Worm (Caenorhabditis elegans) whole organism, young adult: ENCODE measurements around the gene ugtp-1.

Source experiments
- B0261.1 ChIP-seq: sonication (generic microtip); optimal IDR thresholded peaks from 2 replicates; lab custom pipeline; 2016; ENCODE audit warnings: mild to moderate bottlenecking, missing genetic modification characterization, moderate library complexity, missing compliant biosample characterization
- Y53G8AR.9 ChIP-seq: fragments of 200-800 bp; sonication (Bioruptor generic); conservative IDR thresholded peaks from 2 replicates; pipeline ENCODE4 v1.3.6; 2022; ENCODE audit warnings: missing genetic modification reagents, missing genetic modification characterization, missing compliant biosample characterization
- Y95B8A.8 ChIP-seq: fragments of 200-800 bp; sonication (Bioruptor generic); IDR thresholded peaks from 2 replicates; pipeline ENCODE4 v1.3.6; 2022; ENCODE audit warnings: missing genetic modification reagents, missing genetic modification characterization, missing compliant biosample characterization
- ceh-58 ChIP-seq: fragments of 200-800 bp; sonication (Bioruptor generic); IDR thresholded peaks from 2 replicates; pipeline ENCODE4 v1.3.6; 2022; ENCODE audit warnings: missing genetic modification characterization, missing compliant biosample characterization
- chd-7 ChIP-seq: sonication (generic microtip); optimal IDR thresholded peaks from 2 replicates; lab custom pipeline; 2016; ENCODE audit warnings: mild to moderate bottlenecking, missing genetic modification characterization, moderate library complexity, missing compliant biosample characterization
- die-1 ChIP-seq: sonication (generic microtip); optimal IDR thresholded peaks from 2 replicates; lab custom pipeline; 2016; ENCODE audit warnings: missing genotype, mild to moderate bottlenecking, missing genetic modification characterization, missing compliant biosample characterization
- ets-4 ChIP-seq: fragments of 200-800 bp; sonication (Bioruptor generic); optimal IDR thresholded peaks from 2 replicates; lab custom pipeline; 2018; ENCODE audit warnings: mild to moderate bottlenecking, missing genetic modification characterization, missing compliant biosample characterization
- hlh-12 ChIP-seq: sonication (generic microtip); optimal IDR thresholded peaks from 2 replicates; lab custom pipeline; 2016; ENCODE audit warnings: missing genetic modification characterization, missing compliant biosample characterization
- lag-1 ChIP-seq: fragments of 200-800 bp; sonication (Bioruptor generic); IDR thresholded peaks from 2 replicates; pipeline ENCODE4 v1.3.6; 2022; ENCODE audit warnings: missing genetic modification reagents, missing genetic modification characterization, missing compliant biosample characterization
- lin-35 ChIP-seq, 3 experiments: fragments of 150-350 bp in 2 of 3; sonication (generic microtip) in 1 of 3; optimal IDR thresholded peaks; 2 replicates each; lab custom pipeline; 2014 to 2018; ENCODE audit warnings: missing biosample characterization in 3 of 3, missing genetic modification characterization in 3 of 3, missing genetic modification reagents in 3 of 3
- rpc-1 ChIP-seq, 2 experiments: fragments of 150-350 bp in 1 of 2; sonication (generic microtip) in 1 of 2; optimal IDR thresholded peaks; 2 replicates each; lab custom pipeline; 2014 to 2018; ENCODE audit warnings: missing biosample characterization in 1 of 2, missing genetic modification characterization in 1 of 2, missing genetic modification reagents in 1 of 2, missing genotype in 1 of 2
- sea-2 ChIP-seq: fragments of 200-800 bp; sonication (Bioruptor generic); IDR thresholded peaks from 2 replicates; pipeline ENCODE4 v1.3.6; 2022; ENCODE audit warnings: missing genetic modification characterization, missing compliant biosample characterization
- tbx-9 ChIP-seq: sonication (generic microtip); optimal IDR thresholded peaks from 2 replicates; lab custom pipeline; 2016; ENCODE audit warnings: borderline replicate concordance, missing genetic modification characterization, inconsistent platforms, missing compliant biosample characterization
- zim-3 ChIP-seq: sonication (generic microtip); optimal IDR thresholded peaks from 2 replicates; lab custom pipeline; 2017; ENCODE audit warnings: mild to moderate bottlenecking, missing genetic modification characterization, moderate library complexity, missing compliant biosample characterization

DNA sequence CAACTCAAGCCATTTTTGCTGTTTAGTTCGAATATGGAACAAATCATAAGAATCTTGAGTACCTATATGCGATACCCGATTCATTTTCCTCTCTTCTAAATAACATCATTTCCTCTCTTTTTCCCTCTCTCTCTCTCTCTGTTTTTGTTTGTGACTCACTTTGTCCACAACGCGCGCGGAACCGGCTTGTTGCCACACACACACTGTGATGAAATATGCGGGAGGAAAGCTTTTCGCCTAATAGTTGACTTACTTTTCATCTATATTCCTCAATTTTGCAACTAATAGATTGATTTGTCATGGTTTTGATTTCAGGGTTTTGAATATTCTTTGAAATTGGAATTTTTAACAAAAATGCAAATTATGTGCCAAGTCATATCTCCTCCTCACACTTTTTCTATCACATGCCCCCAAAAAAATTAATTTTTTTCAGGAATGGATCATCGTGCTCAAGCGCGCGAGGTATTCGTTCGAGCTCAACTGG, 30.7 kb downstream of the ugtp-1 start, which contains the start of gene hipr-1:
- TF ChIP-seq Y53G8AR.9 (GFP tag; lab: Robert Waterston, UW) = no peak
- no peak for TF ChIP-seq hlh-12 (tag; lab: Kevin White, UChicago)
- no peak for TF ChIP-seq ceh-58 (GFP tag; lab: Robert Waterston, UW)
- TF ChIP-seq tbx-9 (tag; lab: Kevin White, UChicago) = no peak
- no peak for TF ChIP-seq die-1 (tag; lab: Kevin White, UChicago)
- no peak for TF ChIP-seq lin-35 (GFP tag; optimal IDR thresholded peaks at IDR 0.05; lab: Kevin White, UChicago)
- no peak for TF ChIP-seq ets-4
- no peak for TF ChIP-seq lag-1 (GFP tag; lab: Robert Waterston, UW)
- no peak for TF ChIP-seq sea-2 (GFP tag; lab: Robert Waterston, UW)
- TF ChIP-seq zim-3 (tag; lab: Kevin White, UChicago) = no peak
- TF ChIP-seq B0261.1 (tag; lab: Kevin White, UChicago) = no peak
- no peak for TF ChIP-seq chd-7 (tag; lab: Kevin White, UChicago)
- no peak for TF ChIP-seq Y95B8A.8
- no peak for TF ChIP-seq rpc-1 (optimal IDR thresholded peaks at IDR 0.05; lab: Kevin White, UChicago)
- no peak for TF ChIP-seq rpc-1 (tag; optimal IDR thresholded peaks at IDR 0.05; lab: Kevin White, UChicago)
